Worm (Caenorhabditis elegans) whole organism, mixed stage, embryonic: ENCODE measurements around the gene srbc-42.

Experiments used
- ceh-39 ChIP-seq: fragments of 150-350 bp; optimal IDR thresholded peaks from 2 replicates; lab custom pipeline; 2014; ENCODE audit warnings: missing biosample characterization, missing genetic modification characterization
- ceh-43 ChIP-seq: fragments of 200-800 bp; sonication (Bioruptor generic); optimal IDR thresholded peaks from 2 replicates; lab custom pipeline; 2018; ENCODE audit warnings: mild to moderate bottlenecking, missing genetic modification characterization, moderate library complexity, missing compliant biosample characterization
- ceh-83 ChIP-seq: fragments of 200-800 bp; sonication (Bioruptor generic); optimal IDR thresholded peaks from 2 replicates; lab custom pipeline; 2018; ENCODE audit warnings: mild to moderate bottlenecking, missing genetic modification characterization, missing compliant biosample characterization
- ces-1 ChIP-seq: fragments of 150-350 bp; optimal IDR thresholded peaks from 2 replicates; lab custom pipeline; 2014; ENCODE audit warnings: missing biosample characterization, missing genetic modification reagents, missing genetic modification characterization
- cnd-1 ChIP-seq: fragments of 200-800 bp; sonication (Bioruptor generic); optimal IDR thresholded peaks from 2 replicates; lab custom pipeline; 2018; ENCODE audit warnings: mild to moderate bottlenecking, missing genetic modification characterization, missing compliant biosample characterization
- drap-1 ChIP-seq: fragments of 200-800 bp; sonication (Bioruptor generic); optimal IDR thresholded peaks from 3 replicates; lab custom pipeline; 2018; ENCODE audit warnings: mild to moderate bottlenecking, missing genetic modification characterization, missing compliant biosample characterization
- elt-1 ChIP-seq: sonication (generic microtip); optimal IDR thresholded peaks from 2 replicates; lab custom pipeline; 2017; ENCODE audit warnings: missing genetic modification characterization, mild to moderate bottlenecking, missing compliant biosample characterization, antibody characterized with exemption, moderate library complexity, borderline replicate concordance; ENCODE audit not compliant: insufficient read depth
- elt-3 ChIP-seq: fragments of 150-350 bp; optimal IDR thresholded peaks from 2 replicates; lab custom pipeline; 2014; ENCODE audit warnings: missing biosample characterization, missing genetic modification characterization
- flh-1 ChIP-seq: fragments of 200-800 bp; sonication (Bioruptor generic); optimal IDR thresholded peaks from 2 replicates; lab custom pipeline; 2018; ENCODE audit warnings: mild to moderate bottlenecking, missing genetic modification characterization, moderate library complexity, missing compliant biosample characterization
- ham-2 ChIP-seq: fragments of 200-800 bp; sonication (Bioruptor generic); optimal IDR thresholded peaks from 2 replicates; lab custom pipeline; 2018; ENCODE audit warnings: mild to moderate bottlenecking, missing genetic modification characterization, missing compliant biosample characterization
- hlh-1 ChIP-seq: fragments of 150-350 bp; optimal IDR thresholded peaks from 2 replicates; lab custom pipeline; 2014; ENCODE audit warnings: missing biosample characterization, missing genetic modification reagents, missing genetic modification characterization
- lin-13 ChIP-seq: fragments of 150-350 bp; optimal IDR thresholded peaks from 2 replicates; lab custom pipeline; 2014; ENCODE audit warnings: missing biosample characterization, missing genetic modification characterization
- lin-32 ChIP-seq: fragments of 200-800 bp; sonication (Bioruptor generic); optimal IDR thresholded peaks from 2 replicates; lab custom pipeline; 2018; ENCODE audit warnings: mild to moderate bottlenecking, missing genetic modification characterization, missing compliant biosample characterization
- mab-5 ChIP-seq: fragments of 150-350 bp; optimal IDR thresholded peaks from 2 replicates; lab custom pipeline; 2014; ENCODE audit warnings: missing biosample characterization, missing genetic modification characterization
- mep-1 ChIP-seq: fragments of 150-350 bp; optimal IDR thresholded peaks from 2 replicates; lab custom pipeline; 2017; ENCODE audit warnings: missing biosample characterization, missing genetic modification reagents, missing genetic modification characterization, inconsistent platforms
- mls-2 ChIP-seq: sonication (generic microtip); optimal IDR thresholded peaks from 2 replicates; lab custom pipeline; 2016; ENCODE audit warnings: mild to moderate bottlenecking, missing genetic modification characterization, moderate library complexity, missing compliant biosample characterization
- nhr-12 ChIP-seq: fragments of 150-350 bp; optimal IDR thresholded peaks from 2 replicates; lab custom pipeline; 2014; ENCODE audit warnings: missing biosample characterization, missing genetic modification characterization
- nhr-2 ChIP-seq: fragments of 150-350 bp; optimal IDR thresholded peaks from 2 replicates; lab custom pipeline; 2014; ENCODE audit warnings: missing biosample characterization, missing genetic modification characterization
- nhr-237 ChIP-seq: fragments of 150-350 bp; optimal IDR thresholded peaks from 2 replicates; lab custom pipeline; 2014; ENCODE audit warnings: missing biosample characterization, missing genetic modification characterization
- nhr-28 ChIP-seq: fragments of 150-350 bp; optimal IDR thresholded peaks from 2 replicates; lab custom pipeline; 2014; ENCODE audit warnings: missing biosample characterization, missing genetic modification characterization
- nhr-76 ChIP-seq: sonication (generic microtip); optimal IDR thresholded peaks from 2 replicates; lab custom pipeline; 2017; ENCODE audit warnings: missing biosample characterization, missing genetic modification characterization
- pha-4 ChIP-seq: fragments of 150-350 bp; optimal IDR thresholded peaks from 2 replicates; lab custom pipeline; 2018; ENCODE audit warnings: missing biosample characterization, missing genetic modification reagents, missing genetic modification characterization
- sem-2 ChIP-seq: fragments of 200-800 bp; sonication (Bioruptor generic); optimal IDR thresholded peaks from 2 replicates; lab custom pipeline; 2018; ENCODE audit warnings: mild to moderate bottlenecking, missing genetic modification characterization, missing compliant biosample characterization
- snpc-4 ChIP-seq: fragments of 150-350 bp; optimal IDR thresholded peaks from 2 replicates; lab custom pipeline; 2014; ENCODE audit warnings: missing biosample characterization, missing genetic modification characterization
- sptf-1 ChIP-seq: sonication (generic microtip); optimal IDR thresholded peaks from 2 replicates; lab custom pipeline; 2017; ENCODE audit warnings: mild to moderate bottlenecking, missing genetic modification characterization, moderate library complexity, missing compliant biosample characterization
- tbx-8 ChIP-seq: fragments of 200-800 bp; sonication (Bioruptor generic); optimal IDR thresholded peaks from 2 replicates; lab custom pipeline; 2018; ENCODE audit warnings: mild to moderate bottlenecking, missing genetic modification characterization, moderate library complexity, missing compliant biosample characterization
- unc-120 ChIP-seq: sonication (generic microtip); optimal IDR thresholded peaks from 2 replicates; lab custom pipeline; 2017; ENCODE audit warnings: missing genetic modification characterization, missing compliant biosample characterization; ENCODE audit not compliant: poor library complexity, severe bottlenecking
- unc-39 ChIP-seq: fragments of 150-350 bp; optimal IDR thresholded peaks from 2 replicates; lab custom pipeline; 2014; ENCODE audit warnings: missing biosample characterization, missing genetic modification characterization
- unc-62 ChIP-seq: fragments of 150-350 bp; optimal IDR thresholded peaks from 2 replicates; lab custom pipeline; 2014; ENCODE audit warnings: missing biosample characterization, missing genetic modification reagents, missing genetic modification characterization
- zip-8 ChIP-seq: fragments of 150-350 bp; optimal IDR thresholded peaks from 2 replicates; lab custom pipeline; 2014; ENCODE audit warnings: missing biosample characterization, missing genetic modification characterization
- ztf-11 ChIP-seq: fragments of 150-350 bp; optimal IDR thresholded peaks from 2 replicates; lab custom pipeline; 2014; ENCODE audit warnings: missing biosample characterization, missing genetic modification characterization

The srbc-42 gene

DNA sequence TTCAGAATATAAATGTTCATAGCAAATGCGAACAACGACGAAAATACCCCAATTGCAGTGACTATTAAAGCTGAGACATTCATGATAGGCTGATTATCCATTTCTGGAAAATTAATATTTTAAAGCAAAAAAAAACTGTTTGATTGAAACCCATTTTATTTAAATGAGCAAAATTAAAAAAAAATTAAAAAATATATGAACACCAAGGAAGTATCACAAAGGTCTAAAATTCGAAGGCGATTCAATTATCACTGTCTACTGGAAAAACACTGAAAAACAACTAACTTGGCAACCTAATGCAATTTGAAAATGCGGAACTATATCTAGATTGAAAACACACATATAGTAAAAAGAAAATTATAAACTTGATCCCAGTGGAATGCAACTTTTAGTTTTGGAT, at the start of gene srbc-42:
Gene srbc-42 (minus strand): TSS at position 101 of the 400 bp plus-strand sequence.
- TF ChIP-seq hlh-1 (tag; lab: Kevin White, UChicago) (no peak), mep-1 (tag; lab: Kevin White, UChicago) (no peak), nhr-76 (tag; lab: Kevin White, UChicago) (no peak), unc-39 (tag; lab: Kevin White, UChicago) (no peak), unc-120 (tag; lab: Kevin White, UChicago) (no peak), cnd-1 (tag; lab: Kevin White, UChicago) (no peak), flh-1 (no peak), elt-3 (tag; lab: Kevin White, UChicago) (no peak), tbx-8 (no peak), ces-1 (GFP tag; lab: Kevin White, UChicago) (no peak), lin-13 (tag; lab: Kevin White, UChicago) (no peak), ceh-43 (GFP tag; lab: Kevin White, UChicago) (no peak), unc-62 (GFP tag; lab: Kevin White, UChicago) (no peak), ham-2 (GFP tag; lab: Kevin White, UChicago) (no peak), mab-5 (tag; lab: Kevin White, UChicago) (no peak)

ce11 chrV:2238012-2238411, 47.0 kb upstream of the srbc-42 start:
- TF ChIP-seq ham-2 (GFP tag; lab: Kevin White, UChicago) (no peak), nhr-28 (tag; lab: Kevin White, UChicago) (no peak), sptf-1 (no peak), nhr-2 (tag; lab: Kevin White, UChicago) (no peak), pha-4 (no peak), tbx-8 (no peak), drap-1 (no peak), sem-2 (GFP tag; lab: Kevin White, UChicago) (no peak), nhr-76 (tag; lab: Kevin White, UChicago) (no peak), lin-32 (GFP tag; lab: Kevin White, UChicago) (no peak), snpc-4 (tag; lab: Kevin White, UChicago) (no peak), unc-39 (tag; lab: Kevin White, UChicago) (no peak), cnd-1 (tag; lab: Kevin White, UChicago) (no peak), unc-120 (tag; lab: Kevin White, UChicago) (no peak), flh-1 (no peak), nhr-12 (no peak), ceh-39 (tag; lab: Kevin White, UChicago) (no peak), ceh-83 (no peak), ceh-43 (GFP tag; lab: Kevin White, UChicago) (no peak)

- TF ChIP-seq snpc-4 (tag; lab: Kevin White, UChicago) (no peak), zip-8 (tag; lab: Kevin White, UChicago) (no peak), hlh-1 (tag; lab: Kevin White, UChicago) (no peak), drap-1 (no peak), mls-2 (tag; lab: Kevin White, UChicago) (no peak), nhr-12 (no peak)
- TF ChIP-seq, all 35 proteins: peak for 0
Observed at ce11 chrV:2235848-2236247, 44.8 kb upstream of the srbc-42 start, which contains the start of gene cyp-33C4. Gene cyp-33C4, plus strand, starts transcription at chrV:2236140.

DNA sequence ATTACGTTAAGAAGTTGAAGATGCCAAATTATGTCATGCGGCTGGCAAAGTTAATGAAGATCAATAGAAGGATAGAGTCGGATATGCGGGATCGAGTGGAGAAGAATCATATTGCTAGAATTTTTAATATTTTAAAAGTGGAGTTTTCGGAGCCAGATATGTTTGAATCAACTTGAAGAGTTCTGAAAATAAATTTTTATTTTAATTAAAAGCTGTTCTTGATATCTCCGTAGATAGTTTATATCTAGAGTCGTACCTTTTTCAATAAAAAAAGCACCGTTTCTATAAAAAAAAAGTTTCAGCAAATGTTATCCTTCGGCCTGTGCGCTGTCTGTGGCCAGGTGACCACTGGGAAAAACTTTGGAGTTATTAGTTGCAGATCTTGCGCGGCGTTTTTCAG, 42.2 kb upstream of the srbc-42 start, which contains the start of gene nhr-96:
Gene nhr-96 (plus strand): TSS at position 301 of the 400 bp plus-strand sequence.
- TF ChIP-seq sem-2 (GFP tag; lab: Kevin White, UChicago), result no peak
- TF ChIP-seq zip-8 (tag; lab: Kevin White, UChicago), result no peak
- no peak for TF ChIP-seq nhr-237 (tag; lab: Kevin White, UChicago)
- no peak for TF ChIP-seq mab-5 (tag; lab: Kevin White, UChicago)
- no peak for TF ChIP-seq hlh-1 (tag; lab: Kevin White, UChicago)
- TF ChIP-seq ces-1 (GFP tag; lab: Kevin White, UChicago), result no peak
- no peak for TF ChIP-seq flh-1
- TF ChIP-seq nhr-76 (tag; lab: Kevin White, UChicago), result no peak
- no peak for TF ChIP-seq unc-120 (tag; lab: Kevin White, UChicago)
- no peak for TF ChIP-seq elt-1 (tag; lab: Kevin White, UChicago)
- TF ChIP-seq sptf-1, result no peak

DNA sequence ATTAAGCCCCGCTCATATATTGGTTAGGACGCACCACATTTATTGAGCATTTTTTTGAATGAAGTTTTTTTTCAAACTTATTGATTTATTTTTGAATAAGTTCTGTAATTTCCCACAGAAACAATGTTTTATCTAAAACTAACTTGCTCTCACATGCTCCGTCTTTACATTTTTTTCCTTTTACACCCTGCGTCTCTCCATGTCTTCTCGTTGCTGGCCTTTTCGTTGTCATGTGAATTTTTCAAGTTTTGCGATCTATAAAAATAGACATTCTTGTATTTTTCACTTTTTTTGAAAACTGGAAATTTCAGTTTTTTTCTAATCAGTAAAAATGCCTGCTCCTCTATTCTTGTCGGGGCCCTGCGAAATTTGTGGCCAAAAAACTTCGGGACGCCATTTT, 39.9 kb upstream of the srbc-42 start, which contains the start of gene nhr-134:
Gene nhr-134 (plus strand): TSS at position 312 of the 400 bp plus-strand sequence.
- TF ChIP-seq ces-1 (GFP tag; lab: Kevin White, UChicago) (no peak), ztf-11 (tag; lab: Kevin White, UChicago) (no peak), mab-5 (tag; lab: Kevin White, UChicago) (no peak), sptf-1 (no peak), nhr-76 (tag; lab: Kevin White, UChicago) (no peak), nhr-237 (tag; lab: Kevin White, UChicago) (no peak), ceh-83 (no peak), nhr-28 (tag; lab: Kevin White, UChicago) (no peak), flh-1 (no peak)
